Worm (Caenorhabditis elegans) whole organism, dauer: ENCODE results near the gene K09B11.4.

Source experiments
- unc-62 ChIP-seq: sonication (generic microtip); optimal IDR thresholded peaks from 2 replicates; lab custom pipeline; 2017; ENCODE audit warnings: missing biosample characterization, missing genetic modification reagents, missing genetic modification characterization

The K09B11.4 gene

ce11 chrIV:13429240-13429639 lies at the start of gene K09B11.4:
TSS of gene K09B11.4 (plus strand) at chrIV:13429540.
- no peak for TF ChIP-seq unc-62

DNA sequence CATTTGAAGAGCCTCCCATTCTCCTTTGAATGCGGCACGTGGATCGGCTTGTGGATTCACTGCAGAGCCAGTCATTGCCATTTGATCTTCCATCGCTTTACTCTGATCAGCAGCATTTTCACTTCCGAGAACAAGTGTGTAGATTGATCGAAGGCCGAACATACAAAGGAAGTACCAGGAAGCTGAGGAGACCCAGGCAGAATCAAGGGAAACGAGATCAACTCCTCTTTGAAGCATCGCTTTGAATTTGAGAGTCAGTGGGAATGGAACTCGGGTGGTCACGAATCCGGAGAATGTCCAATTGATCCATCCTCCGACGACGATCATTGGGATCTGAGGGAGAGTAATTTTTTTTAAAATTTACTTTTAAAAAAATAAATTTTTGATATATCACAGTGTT lies 48.8 kb upstream of the K09B11.4 start:
- TF ChIP-seq unc-62 = no peak

ce11 chrIV:13381823-13382222 lies 47.5 kb upstream of the K09B11.4 start, which contains the start of gene emc-3:
TSS of gene emc-3 (minus strand) at chrIV:13381923.
- TF ChIP-seq unc-62 = no peak

ce11 chrIV:13383763-13384436 lies 45.4 kb upstream of the K09B11.4 start, which contains the start of gene rab-19:
TSS of gene rab-19 (minus strand) at chrIV:13384386.
- TF ChIP-seq unc-62 = no peak

DNA sequence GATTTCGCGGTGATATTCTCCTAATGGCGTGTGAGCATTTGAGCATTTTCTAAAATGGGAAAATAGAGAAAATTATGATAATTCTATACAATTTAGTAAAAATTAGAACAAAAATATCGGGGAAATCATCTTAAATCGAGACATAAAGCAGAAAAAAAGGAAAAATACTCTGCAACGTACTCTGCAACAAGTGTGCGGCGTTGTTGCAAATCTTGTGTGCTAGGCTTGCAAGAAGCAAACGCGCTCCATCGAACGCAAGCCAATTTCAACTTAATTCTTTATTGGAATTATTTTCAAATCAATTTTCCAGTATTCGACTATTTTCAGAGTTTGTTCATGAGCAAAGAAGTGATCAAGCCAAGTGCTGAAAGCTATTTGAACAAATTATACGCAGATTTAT lies 43.3 kb upstream of the K09B11.4 start, which contains the start of the genes Y62E10A.20, Y62E10A.23 and mdt-9:
Gene Y62E10A.20 (minus strand): TSS at position 49 of the 400 bp plus-strand sequence.
Gene Y62E10A.23 (plus strand): TSS at position 282 of the 400 bp plus-strand sequence.
Gene mdt-9 (plus strand): TSS at position 338 of the 400 bp plus-strand sequence.
- no peak for TF ChIP-seq unc-62

ce11 chrIV:13386903-13387302 lies 42.4 kb upstream of the K09B11.4 start, which contains the start of gene lsm-3:
TSS of gene lsm-3 (plus strand) at chrIV:13387203.
- no peak for TF ChIP-seq unc-62

ce11 chrIV:13388779-13389178 lies 40.6 kb upstream of the K09B11.4 start:
- no peak for TF ChIP-seq unc-62

- no peak for TF ChIP-seq unc-62
Measured at ce11 chrIV:13389237-13389636, 40.1 kb upstream of the K09B11.4 start.

ce11 chrIV:13390770-13391169 lies 38.6 kb upstream of the K09B11.4 start:
- TF ChIP-seq unc-62 = no peak

ce11 chrIV:13392230-13392629 lies 37.1 kb upstream of the K09B11.4 start:
- no peak for TF ChIP-seq unc-62

DNA sequence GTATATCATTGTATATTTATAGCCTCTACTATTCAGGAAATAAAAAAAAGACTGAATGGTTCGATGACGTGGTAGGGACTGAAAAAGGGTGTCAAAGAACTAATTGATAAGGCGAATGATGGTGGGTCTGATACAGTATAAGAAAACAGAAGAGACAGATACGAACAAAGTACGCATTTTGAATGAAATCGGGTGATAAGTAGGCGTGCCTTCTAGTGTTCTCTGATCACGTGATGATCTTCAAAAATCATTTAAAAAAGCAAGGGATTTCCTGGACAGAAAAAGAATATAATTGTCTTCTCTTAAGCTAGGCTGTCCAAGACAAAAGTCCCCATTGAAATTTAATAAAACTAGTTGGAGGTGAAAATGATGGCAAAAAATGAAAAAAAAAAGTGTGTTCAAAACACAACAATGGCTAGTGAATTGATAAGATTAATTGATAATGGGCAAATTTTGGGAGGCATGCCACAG lies 36.1 kb upstream of the K09B11.4 start:
- TF ChIP-seq unc-62 = no peak

DNA sequence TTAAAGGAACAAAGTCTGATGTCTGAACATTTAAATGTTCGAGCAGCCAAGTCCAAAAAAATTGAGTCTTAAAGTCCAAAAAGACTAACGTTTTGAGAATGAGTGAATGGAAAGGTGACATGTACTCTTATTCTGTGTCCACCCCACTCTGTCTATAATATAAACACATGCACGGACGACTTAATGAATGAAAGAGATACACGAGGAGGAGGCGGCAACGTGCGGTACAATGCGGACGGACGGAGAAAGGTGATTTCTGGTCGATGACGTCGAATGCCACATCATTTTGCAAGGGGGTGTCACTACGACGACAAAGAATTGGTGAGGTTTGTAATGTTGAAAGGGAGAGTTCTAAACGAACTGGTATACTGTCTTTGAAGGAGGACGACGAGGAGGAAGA lies 34.7 kb upstream of the K09B11.4 start:
- no peak for TF ChIP-seq unc-62

ce11 chrIV:13395255-13395654 lies 34.1 kb upstream of the K09B11.4 start:
- no peak for TF ChIP-seq unc-62

DNA sequence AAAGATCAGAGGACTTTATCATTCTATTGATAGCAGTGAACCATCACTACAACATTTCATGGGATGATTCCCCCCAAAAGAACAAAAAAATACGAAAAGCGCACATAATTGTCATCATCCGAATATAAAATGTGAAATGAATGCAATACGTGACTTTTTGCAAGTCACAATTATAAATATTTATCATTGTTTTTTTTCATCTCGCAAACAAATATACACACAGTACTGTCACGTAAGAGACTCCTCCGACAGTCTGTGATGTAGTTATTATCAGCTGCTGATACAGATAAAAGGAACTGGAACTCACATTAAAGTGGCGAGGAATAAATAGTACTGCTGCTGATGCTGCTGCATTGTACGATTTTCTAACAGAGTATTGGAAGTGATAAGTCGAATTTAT lies 33.0 kb upstream of the K09B11.4 start:
- no peak for TF ChIP-seq unc-62

DNA sequence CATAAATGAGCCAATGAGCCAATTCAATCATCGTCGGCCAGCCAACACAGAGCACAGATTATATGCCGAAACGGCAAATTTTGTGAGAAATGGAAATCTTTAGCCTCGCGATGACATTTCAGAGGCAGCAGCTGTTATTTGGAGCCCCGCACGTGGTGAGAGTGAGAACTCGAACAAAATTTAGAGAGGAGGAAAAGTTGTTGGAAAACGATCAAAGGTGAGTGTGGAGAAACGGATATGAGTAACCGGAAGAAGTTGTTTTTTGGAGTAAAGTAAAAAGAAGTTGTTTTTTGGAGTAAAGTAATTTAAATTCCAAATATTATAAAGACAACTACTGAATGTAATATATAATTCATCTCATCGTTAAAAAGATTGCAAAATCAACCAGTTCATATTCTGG lies 30.6 kb upstream of the K09B11.4 start, which contains the start of gene Y62E10A.13:
Gene Y62E10A.13 (minus strand): TSS at position 326 of the 400 bp plus-strand sequence.
- no peak for TF ChIP-seq unc-62

ce11 chrIV:13400456-13401364 lies 28.6 kb upstream of the K09B11.4 start, which contains the start of the genes memi-2 and cyp-31A5:
TSS of gene memi-2 (minus strand) at chrIV:13400506.
TSS of gene cyp-31A5 (plus strand) at chrIV:13401289.
- no peak for TF ChIP-seq unc-62

- TF ChIP-seq unc-62 = no peak
Measured at ce11 chrIV:13408018-13408417, 21.3 kb upstream of the K09B11.4 start, which contains the start of gene Y62E10A.19. TSS of gene Y62E10A.19 (minus strand) at chrIV:13408306.
